Worm (Caenorhabditis elegans) whole organism, L1 larva: Measurements from ENCODE around the gene smrd-1.

Experiments used
- C04F5.9 ChIP-seq: sonication (generic microtip); optimal IDR thresholded peaks from 2 replicates; lab custom pipeline; 2016; ENCODE audit warnings: missing genetic modification characterization, missing compliant biosample characterization
- C16A3.4 ChIP-seq: fragments of 150-350 bp; optimal IDR thresholded peaks from 2 replicates; lab custom pipeline; 2014; ENCODE audit warnings: missing biosample characterization, missing genetic modification characterization
- C34B4.2 ChIP-seq: sonication (generic microtip); optimal IDR thresholded peaks from 2 replicates; lab custom pipeline; 2017; ENCODE audit warnings: mild to moderate bottlenecking, missing genetic modification characterization, missing compliant biosample characterization
- F16B12.6 ChIP-seq: fragments of 150-350 bp; optimal IDR thresholded peaks from 2 replicates; lab custom pipeline; 2014; ENCODE audit warnings: missing biosample characterization, missing genetic modification characterization
- alr-1 ChIP-seq: fragments of 200-800 bp; sonication (Bioruptor generic); optimal IDR thresholded peaks from 2 replicates; lab custom pipeline; 2018; ENCODE audit warnings: borderline replicate concordance, mild to moderate bottlenecking, missing genetic modification characterization, missing compliant biosample characterization
- ama-1 ChIP-seq: fragments of 150-350 bp; optimal IDR thresholded peaks from 2 replicates; lab custom pipeline; 2014
- ceh-63 ChIP-seq: fragments of 200-800 bp; sonication (Bioruptor generic); optimal IDR thresholded peaks from 2 replicates; lab custom pipeline; 2018; ENCODE audit warnings: mild to moderate bottlenecking, missing genetic modification characterization, missing compliant biosample characterization
- ceh-88 ChIP-seq: fragments of 200-800 bp; sonication (Bioruptor generic); IDR thresholded peaks from 2 replicates; pipeline ENCODE4 v1.3.6; 2022; ENCODE audit warnings: missing genetic modification characterization, missing compliant biosample characterization
- ceh-90 ChIP-seq: sonication (generic microtip); optimal IDR thresholded peaks from 2 replicates; lab custom pipeline; 2016; ENCODE audit warnings: missing genetic modification characterization, missing compliant biosample characterization
- egl-13 ChIP-seq: sonication (generic microtip); optimal IDR thresholded peaks from 2 replicates; lab custom pipeline; 2016; ENCODE audit warnings: missing genotype, missing genetic modification reagents, missing genetic modification characterization, missing compliant biosample characterization
- egl-27 ChIP-seq, 2 experiments: fragments of 150-350 bp in 1 of 2; sonication (generic microtip); optimal IDR thresholded peaks; 3 replicates each; lab custom pipeline; 2017 to 2018; ENCODE audit warnings: missing biosample characterization in 2 of 2, missing genetic modification characterization in 2 of 2, missing genetic modification reagents in 2 of 2
- elt-3 ChIP-seq, 6 experiments: fragments of 150-350 bp in 1 of 6; sonication (generic microtip); optimal IDR thresholded peaks; 2 replicates each; lab custom pipeline; 2017 to 2018; ENCODE audit warnings: missing biosample characterization in 6 of 6, missing genetic modification characterization in 6 of 6, inconsistent platforms in 1 of 6
- ets-5 ChIP-seq: fragments of 200-800 bp; sonication (Bioruptor generic); IDR thresholded peaks from 2 replicates; pipeline ENCODE4 v1.3.6; 2022; ENCODE audit warnings: missing genetic modification characterization, missing compliant biosample characterization
- fkh-10 ChIP-seq: sonication (generic microtip); optimal IDR thresholded peaks from 2 replicates; lab custom pipeline; 2017; ENCODE audit warnings: missing biosample characterization, missing genetic modification reagents, missing genetic modification characterization
- fkh-8 ChIP-seq: sonication (generic microtip); optimal IDR thresholded peaks from 2 replicates; lab custom pipeline; 2016; ENCODE audit warnings: mild to moderate bottlenecking, missing genetic modification characterization, missing compliant biosample characterization
- grh-1 ChIP-seq: fragments of 200-800 bp; sonication (Bioruptor generic); IDR thresholded peaks from 2 replicates; pipeline ENCODE4 v1.3.6; 2022; ENCODE audit warnings: missing genetic modification reagents, missing genetic modification characterization, missing compliant biosample characterization
- hlh-17 ChIP-seq: fragments of 200-800 bp; sonication (Bioruptor generic); optimal IDR thresholded peaks from 2 replicates; lab custom pipeline; 2018; ENCODE audit warnings: missing genetic modification characterization, mild to moderate bottlenecking, missing compliant biosample characterization, moderate library complexity, borderline replicate concordance
- hlh-4 ChIP-seq: sonication (generic microtip); optimal IDR thresholded peaks from 2 replicates; lab custom pipeline; 2016; ENCODE audit warnings: mild to moderate bottlenecking, missing genetic modification characterization, missing compliant biosample characterization
- hpl-2 ChIP-seq: fragments of 150-350 bp; optimal IDR thresholded peaks from 2 replicates; lab custom pipeline; 2014; ENCODE audit warnings: missing biosample characterization, missing genetic modification reagents, missing genetic modification characterization
- lin-13 ChIP-seq: fragments of 150-350 bp; optimal IDR thresholded peaks from 2 replicates; lab custom pipeline; 2014; ENCODE audit warnings: missing biosample characterization, missing genetic modification reagents, missing genetic modification characterization
- lin-15B ChIP-seq: fragments of 150-350 bp; sonication (generic microtip); optimal IDR thresholded peaks from 3 replicates; lab custom pipeline; 2014; ENCODE audit warnings: missing biosample characterization, missing genetic modification characterization
- lin-35 ChIP-seq, 2 experiments: fragments of 150-350 bp; optimal IDR thresholded peaks; 2 replicates each; lab custom pipeline; 2014; ENCODE audit warnings: missing biosample characterization in 2 of 2, missing genetic modification characterization in 2 of 2, missing genetic modification reagents in 2 of 2
- lsy-2 ChIP-seq, 2 experiments: fragments of 150-350 bp; optimal IDR thresholded peaks; 2 replicates each; lab custom pipeline; 2014; ENCODE audit warnings: missing biosample characterization in 2 of 2, missing genetic modification characterization in 2 of 2
- mab-9 ChIP-seq: fragments of 200-800 bp; sonication (Bioruptor generic); IDR thresholded peaks from 2 replicates; pipeline ENCODE4 v1.3.6; 2022; ENCODE audit warnings: missing genetic modification reagents, missing genetic modification characterization, missing compliant biosample characterization
- mdl-1 ChIP-seq, 2 experiments: fragments of 150-350 bp; optimal IDR thresholded peaks; 2 replicates each; lab custom pipeline; 2014 to 2017; ENCODE audit warnings: missing biosample characterization in 2 of 2, missing genetic modification characterization in 2 of 2, inconsistent platforms in 1 of 2
- mep-1 ChIP-seq: fragments of 150-350 bp; optimal IDR thresholded peaks from 2 replicates; lab custom pipeline; 2014; ENCODE audit warnings: missing biosample characterization, missing genetic modification characterization
- nhr-12 ChIP-seq: sonication (generic microtip); optimal IDR thresholded peaks from 2 replicates; lab custom pipeline; 2017; ENCODE audit warnings: missing biosample characterization, missing genetic modification characterization
- nhr-19 ChIP-seq: fragments of 200-800 bp; sonication (Bioruptor generic); conservative IDR thresholded peaks from 2 replicates; pipeline ENCODE4 v1.3.6; 2022; ENCODE audit warnings: missing genetic modification characterization, missing compliant biosample characterization
- nhr-28 ChIP-seq: fragments of 150-350 bp; optimal IDR thresholded peaks from 2 replicates; lab custom pipeline; 2014; ENCODE audit warnings: missing biosample characterization, missing genetic modification characterization
- nhr-47 ChIP-seq: sonication (generic microtip); optimal IDR thresholded peaks from 2 replicates; lab custom pipeline; 2016; ENCODE audit warnings: mild to moderate bottlenecking, missing genetic modification characterization, moderate library complexity, missing compliant biosample characterization
- nhr-71 ChIP-seq: sonication (generic microtip); optimal IDR thresholded peaks from 2 replicates; lab custom pipeline; 2016; ENCODE audit warnings: mild to moderate bottlenecking, missing genetic modification characterization, moderate library complexity, missing compliant biosample characterization
- nhr-77 ChIP-seq: fragments of 150-350 bp; optimal IDR thresholded peaks from 2 replicates; lab custom pipeline; 2014; ENCODE audit warnings: missing biosample characterization, missing genetic modification characterization
- nhr-84 ChIP-seq: sonication (generic microtip); optimal IDR thresholded peaks from 2 replicates; lab custom pipeline; 2017; ENCODE audit warnings: missing biosample characterization, missing genetic modification characterization
- nhr-90 ChIP-seq: sonication (generic microtip); optimal IDR thresholded peaks from 2 replicates; lab custom pipeline; 2016; ENCODE audit warnings: mild to moderate bottlenecking, missing genetic modification characterization, missing compliant biosample characterization; ENCODE audit not compliant: poor library complexity
- pag-3 ChIP-seq: sonication (generic microtip); optimal IDR thresholded peaks from 2 replicates; lab custom pipeline; 2017; ENCODE audit warnings: missing genetic modification characterization, mild to moderate bottlenecking, missing compliant biosample characterization, antibody characterized with exemption, borderline replicate concordance; ENCODE audit not compliant: insufficient read depth
- pax-3 ChIP-seq: fragments of 200-800 bp; sonication (Bioruptor generic); optimal IDR thresholded peaks from 2 replicates; lab custom pipeline; 2018; ENCODE audit warnings: mild to moderate bottlenecking, missing genetic modification characterization, moderate library complexity, missing compliant biosample characterization
- pqm-1 ChIP-seq: sonication (generic microtip); optimal IDR thresholded peaks from 3 replicates; lab custom pipeline; 2017; ENCODE audit warnings: missing biosample characterization, missing genetic modification characterization
- rnt-1 ChIP-seq: sonication (generic microtip); optimal IDR thresholded peaks from 2 replicates; lab custom pipeline; 2016; ENCODE audit warnings: mild to moderate bottlenecking, missing genetic modification characterization, moderate library complexity, missing compliant biosample characterization
- skn-1 ChIP-seq: fragments of 150-350 bp; optimal IDR thresholded peaks from 2 replicates; lab custom pipeline; 2014; ENCODE audit warnings: missing biosample characterization, missing genetic modification characterization
- snpc-4 ChIP-seq: fragments of 150-350 bp; optimal IDR thresholded peaks from 2 replicates; lab custom pipeline; 2014; ENCODE audit warnings: missing biosample characterization, missing genetic modification characterization
- snu-23 ChIP-seq: sonication (generic microtip); optimal IDR thresholded peaks from 2 replicates; lab custom pipeline; 2016; ENCODE audit warnings: missing genetic modification characterization, missing compliant biosample characterization
- sptf-1 ChIP-seq: fragments of 150-350 bp; optimal IDR thresholded peaks from 2 replicates; lab custom pipeline; 2014; ENCODE audit warnings: missing biosample characterization, missing genetic modification characterization
- sup-37 ChIP-seq: fragments of 200-800 bp; sonication (Bioruptor generic); optimal IDR thresholded peaks from 2 replicates; lab custom pipeline; 2018; ENCODE audit warnings: mild to moderate bottlenecking, missing genetic modification characterization, missing compliant biosample characterization
- swsn-7 ChIP-seq: sonication (generic microtip); optimal IDR thresholded peaks from 2 replicates; lab custom pipeline; 2016; ENCODE audit warnings: missing genetic modification characterization, missing compliant biosample characterization
- unc-130 ChIP-seq: fragments of 150-350 bp; optimal IDR thresholded peaks from 2 replicates; lab custom pipeline; 2017; ENCODE audit warnings: missing biosample characterization, missing genetic modification characterization, inconsistent platforms
- unc-86 ChIP-seq: sonication (generic microtip); optimal IDR thresholded peaks from 2 replicates; lab custom pipeline; 2016; ENCODE audit warnings: missing genetic modification characterization, missing compliant biosample characterization
- vab-15 ChIP-seq: sonication (generic microtip); optimal IDR thresholded peaks from 2 replicates; lab custom pipeline; 2017; ENCODE audit warnings: missing genotype, mild to moderate bottlenecking, missing genetic modification characterization, missing compliant biosample characterization
- xbp-1 ChIP-seq: sonication (generic microtip); optimal IDR thresholded peaks from 2 replicates; lab custom pipeline; 2016; ENCODE audit warnings: missing genetic modification characterization, missing compliant biosample characterization
- zag-1 ChIP-seq: fragments of 150-350 bp; optimal IDR thresholded peaks from 2 replicates; lab custom pipeline; 2014; ENCODE audit warnings: missing biosample characterization, missing genetic modification characterization
- zip-4 ChIP-seq: fragments of 200-800 bp; sonication (Bioruptor generic); optimal IDR thresholded peaks from 2 replicates; lab custom pipeline; 2018; ENCODE audit warnings: mild to moderate bottlenecking, missing genetic modification characterization, moderate library complexity, missing compliant biosample characterization

Gene smrd-1

ce11 chrIII:10415822-10416221 lies 20.0 kb downstream of the smrd-1 start, which contains the start of gene ymel-1 (continued):
- TF ChIP-seq fkh-10, result no peak

ce11 chrIII:10407198-10407663 lies 28.6 kb downstream of the smrd-1 start, which contains the start of gene hat-1:
TSS of gene hat-1 (minus strand) at chrIII:10407248.
- TF ChIP-seq hlh-4 (tag; lab: Kevin White, UChicago) (no peak), nhr-84 (tag; lab: Kevin White, UChicago) (no peak), snu-23 (GFP tag; lab: Kevin White, UChicago) (peak; percentile 98), lin-15B (tag; lab: Kevin White, UChicago) (peak; percentile 91), sup-37 (peak; percentile 87), grh-1 (GFP tag; lab: Robert Waterston, UW) (peak; percentile 93), pqm-1 (tag; lab: Kevin White, UChicago) (no peak), ceh-88 (GFP tag; lab: Robert Waterston, UW) (peak; percentile 86; the same call in 1 of the 2 replicates), egl-27 (tag; optimal IDR thresholded peaks at IDR 0.05; lab: Kevin White, UChicago) (peak in 1 of 2 experiments; percentile 7), swsn-7 (tag; lab: Kevin White, UChicago) (peak; percentile 97), hpl-2 (peak; percentile 77), nhr-90 (peak; percentile 96), vab-15 (tag; lab: Kevin White, UChicago) (no peak), sptf-1 (no peak), C16A3.4 (tag; lab: Kevin White, UChicago) (peak; percentile 88), ets-5 (GFP tag; lab: Robert Waterston, UW) (no peak), mdl-1 (tag; optimal IDR thresholded peaks at IDR 0.05; lab: Kevin White, UChicago) (peak in 1 of 2 experiments; percentile 85), fkh-8 (tag; lab: Kevin White, UChicago) (peak; percentile 98), ceh-63 (no peak), nhr-19 (GFP tag; lab: Robert Waterston, UW) (peak; percentile 97), unc-130 (tag; lab: Kevin White, UChicago) (peak; percentile 78), lin-13 (peak; percentile 95), nhr-28 (tag; lab: Kevin White, UChicago) (no peak), pag-3 (tag; lab: Kevin White, UChicago) (peak; percentile 57), xbp-1 (peak; percentile 97), snpc-4 (tag; lab: Kevin White, UChicago) (peak; percentile 83), ama-1 (lab: Kevin White, UChicago) (no peak), rnt-1 (tag; lab: Kevin White, UChicago) (peak; percentile 96), nhr-47 (tag; lab: Kevin White, UChicago) (peak; percentile 98), egl-13 (tag; lab: Kevin White, UChicago) (peak; percentile 92), F16B12.6 (tag; lab: Kevin White, UChicago) (peak; percentile 70), mep-1 (tag; lab: Kevin White, UChicago) (peak; percentile 95), zip-4 (GFP tag; lab: Kevin White, UChicago) (peak; percentile 99), elt-3 (tag; optimal IDR thresholded peaks at IDR 0.05; lab: Kevin White, UChicago) (peak in 3 of 6 experiments; percentile 71 to 95 (median 91)), pax-3 (tag; lab: Kevin White, UChicago) (peak; percentile 94), nhr-77 (tag; lab: Kevin White, UChicago) (peak; percentile 91), alr-1 (tag; lab: Kevin White, UChicago) (no peak), zag-1 (tag; lab: Kevin White, UChicago) (no peak), C04F5.9 (tag; lab: Kevin White, UChicago) (peak; percentile 94), mab-9 (GFP tag; lab: Robert Waterston, UW) (peak; percentile 91), ceh-90 (tag; lab: Kevin White, UChicago) (peak; percentile 60), unc-86 (peak; percentile 98), nhr-71 (peak; percentile 98), skn-1 (tag; lab: Kevin White, UChicago) (peak; percentile 93), C34B4.2 (tag; lab: Kevin White, UChicago) (peak; percentile 52), nhr-12 (tag; lab: Kevin White, UChicago) (no peak), lin-35 (GFP tag; optimal IDR thresholded peaks at IDR 0.05; lab: Kevin White, UChicago) (peak; percentile 93 to 94), hlh-17 (GFP tag; lab: Kevin White, UChicago) (no peak), lsy-2 (tag; optimal IDR thresholded peaks at IDR 0.05; lab: Kevin White, UChicago) (peak; percentile 95 to 96)
